Worm (Caenorhabditis elegans): ENCODE results near the gene F39H12.3.

- no peak for TF ChIP-seq hlh-30 (tag; optimal IDR thresholded peaks at IDR 0.05; ENCODE audit: insufficient read depth)
- no peak for TF ChIP-seq nhr-28 (tag; optimal IDR thresholded peaks at IDR 0.05)
- TF ChIP-seq F49E8.2 (tag; optimal IDR thresholded peaks at IDR 0.05; ENCODE audit: borderline replicate concordance): no peak
These were observed 3.4 kb upstream of the F39H12.3 start for ce11 chrX:844649-845048.

All from whole organism, L4 larva.